Fruit fly (Drosophila melanogaster) whole organism, embryonic: ENCODE measurements around the gene aop.

Source experiments
- Adf1 ChIP-seq: fragments of 200-800 bp; sonication (Bioruptor generic); IDR thresholded peaks from 2 replicates; pipeline ENCODE4 v1.3.6; 2022; ENCODE audit warnings: missing biosample characterization, missing genetic modification characterization
- CG10321 ChIP-seq: fragments of 200-800 bp; sonication (Bioruptor generic); IDR thresholded peaks from 2 replicates; pipeline ENCODE4 v1.3.6; 2022; ENCODE audit warnings: missing biosample characterization, missing genetic modification characterization
- CG11093 ChIP-seq: fragments of 200-800 bp; sonication (Bioruptor generic); IDR thresholded peaks from 3 replicates; pipeline ENCODE4 v1.3.6; 2022; ENCODE audit warnings: missing biosample characterization, missing genetic modification characterization
- CG11456 ChIP-seq: fragments of 200-800 bp; sonication (Bioruptor generic); IDR thresholded peaks from 3 replicates; pipeline ENCODE4 v1.3.6; 2022; ENCODE audit warnings: missing biosample characterization, missing genetic modification characterization
- CG11696 ChIP-seq: fragments of 200-800 bp; sonication (Bioruptor generic); IDR thresholded peaks from 2 replicates; pipeline ENCODE4 v1.3.6; 2022; ENCODE audit warnings: missing biosample characterization, missing genetic modification characterization
- CG12299 ChIP-seq: fragments of 200-800 bp; sonication (Bioruptor generic); optimal IDR thresholded peaks from 2 replicates; lab custom pipeline; 2018; ENCODE audit warnings: missing biosample characterization, mild to moderate bottlenecking, missing genetic modification characterization
- CG13894 ChIP-seq: fragments of 200-800 bp; sonication (Bioruptor generic); optimal IDR thresholded peaks from 3 replicates; lab custom pipeline; 2018; ENCODE audit warnings: missing biosample characterization, mild to moderate bottlenecking, missing genetic modification characterization, moderate library complexity
- CG14710 ChIP-seq: fragments of 200-800 bp; sonication (Bioruptor generic); optimal IDR thresholded peaks from 3 replicates; lab custom pipeline; 2019; ENCODE audit warnings: missing biosample characterization, mild to moderate bottlenecking, missing genetic modification characterization, moderate library complexity
- CG14860 ChIP-seq: fragments of 200-800 bp; sonication (Bioruptor generic); IDR thresholded peaks from 3 replicates; pipeline ENCODE4 v1.3.6; 2022; ENCODE audit warnings: missing biosample characterization, missing genetic modification characterization; ENCODE audit not compliant: partially characterized antibody
- CG1832 ChIP-seq: fragments of 200-800 bp; sonication (Bioruptor generic); optimal IDR thresholded peaks from 2 replicates; lab custom pipeline; 2017; ENCODE audit warnings: missing biosample characterization, mild to moderate bottlenecking, missing genetic modification characterization, inconsistent platforms
- CG2199 ChIP-seq: fragments of 200-800 bp; sonication (Bioruptor generic); IDR thresholded peaks from 3 replicates; pipeline ENCODE4 v1.3.6; 2022; ENCODE audit warnings: missing biosample characterization, missing genetic modification characterization
- CG2202 ChIP-seq: fragments of 200-800 bp; sonication (Bioruptor generic); optimal IDR thresholded peaks from 2 replicates; lab custom pipeline; 2018; ENCODE audit warnings: missing biosample characterization, mild to moderate bottlenecking, missing genetic modification characterization
- CG33557 ChIP-seq: fragments of 200-800 bp; sonication (Bioruptor generic); optimal IDR thresholded peaks from 2 replicates; lab custom pipeline; 2019; ENCODE audit warnings: missing biosample characterization, mild to moderate bottlenecking, missing genetic modification characterization, moderate library complexity
- CG3726 ChIP-seq: fragments of 200-800 bp; sonication (Bioruptor generic); IDR thresholded peaks from 3 replicates; pipeline ENCODE4, ENCODE4 v1.3.6; 2022; ENCODE audit warnings: missing biosample characterization, missing genetic modification characterization
- CG4730 ChIP-seq: fragments of 200-800 bp; sonication (Bioruptor generic); IDR thresholded peaks from 2 replicates; pipeline ENCODE4 v1.3.6; 2022; ENCODE audit warnings: missing biosample characterization, missing genetic modification characterization
- CG6254 ChIP-seq: fragments of 200-800 bp; sonication (Bioruptor generic); optimal IDR thresholded peaks from 3 replicates; lab custom pipeline; 2017; ENCODE audit warnings: mild to moderate bottlenecking, missing biosample characterization, missing genetic modification reagents, missing genetic modification characterization
- CG6683 ChIP-seq: fragments of 200-800 bp; sonication (Bioruptor generic); optimal IDR thresholded peaks from 2 replicates; lab custom pipeline; 2017; ENCODE audit warnings: missing biosample characterization, mild to moderate bottlenecking, missing genetic modification characterization, missing genetic modification reagents
- CG6765 ChIP-seq: fragments of 200-800 bp; sonication (Bioruptor generic); optimal IDR thresholded peaks from 3 replicates; lab custom pipeline; 2017; ENCODE audit warnings: missing biosample characterization, mild to moderate bottlenecking, missing genetic modification characterization
- D19A ChIP-seq: fragments of 200-800 bp; optimal IDR thresholded peaks from 3 replicates; lab custom pipeline; 2019; ENCODE audit warnings: missing biosample characterization, mild to moderate bottlenecking, missing genetic modification characterization, moderate library complexity
- Dek ChIP-seq: fragments of 200-800 bp; sonication (Bioruptor generic); optimal IDR thresholded peaks from 3 replicates; lab custom pipeline; 2019; ENCODE audit warnings: missing biosample characterization, mild to moderate bottlenecking, missing genetic modification characterization, moderate library complexity
- Dp ChIP-seq: fragments of 200-800 bp; sonication (Bioruptor generic); optimal IDR thresholded peaks from 2 replicates; lab custom pipeline; 2018; ENCODE audit warnings: missing biosample characterization, mild to moderate bottlenecking, missing genetic modification characterization, moderate library complexity
- Drgx ChIP-seq: fragments of 200-800 bp; sonication (Bioruptor generic); IDR thresholded peaks from 2 replicates; pipeline ENCODE4 v1.3.6; 2022; ENCODE audit warnings: missing biosample characterization, missing genetic modification characterization
- Elba2 ChIP-seq: fragments of 200-800 bp; sonication (Bioruptor generic); optimal IDR thresholded peaks from 3 replicates; lab custom pipeline; 2016; ENCODE audit warnings: missing biosample characterization, missing genetic modification characterization
- Ets65A ChIP-seq: fragments of 200-800 bp; sonication (Bioruptor generic); peaks from one replicate; lab custom pipeline; 2016; ENCODE audit warnings: missing biosample characterization, missing genetic modification characterization
- Fer3 ChIP-seq: fragments of 200-800 bp; sonication (Bioruptor generic); optimal IDR thresholded peaks from 2 replicates; lab custom pipeline; 2018; ENCODE audit warnings: missing biosample characterization, mild to moderate bottlenecking, missing genetic modification characterization, moderate library complexity
- Lim3 ChIP-seq: fragments of 200-800 bp; sonication (Bioruptor generic); IDR thresholded peaks from 2 replicates; pipeline ENCODE4 v1.3.6; 2022; ENCODE audit warnings: missing biosample characterization, missing genetic modification characterization
- MBD-R2 ChIP-seq: fragments of 200-800 bp; sonication (Bioruptor generic); IDR thresholded peaks from 2 replicates; pipeline ENCODE4 v1.3.6; 2022; ENCODE audit warnings: missing biosample characterization, missing genetic modification characterization
- MESR4 ChIP-seq: fragments of 200-800 bp; sonication (Bioruptor generic); optimal IDR thresholded peaks from 2 replicates; lab custom pipeline; 2018; ENCODE audit warnings: missing biosample characterization, mild to moderate bottlenecking, missing genetic modification characterization, moderate library complexity
- MTF-1 ChIP-seq: fragments of 200-800 bp; sonication (Bioruptor generic); optimal IDR thresholded peaks from 2 replicates; lab custom pipeline; 2018; ENCODE audit warnings: missing biosample characterization, mild to moderate bottlenecking, missing genetic modification characterization, borderline replicate concordance
- Meics ChIP-seq: fragments of 200-800 bp; sonication (Bioruptor generic); optimal IDR thresholded peaks from 2 replicates; lab custom pipeline; 2017; ENCODE audit warnings: missing biosample characterization, mild to moderate bottlenecking, missing genetic modification characterization
- Neu2 ChIP-seq: fragments of 200-800 bp; sonication (Bioruptor generic); optimal IDR thresholded peaks from 3 replicates; lab custom pipeline; 2016; ENCODE audit warnings: missing biosample characterization, missing genetic modification characterization, borderline replicate concordance
- Optix ChIP-seq: fragments of 200-800 bp; sonication (Bioruptor generic); IDR thresholded peaks from 3 replicates; pipeline ENCODE4 v1.3.6; 2022; ENCODE audit warnings: missing biosample characterization, missing genetic modification characterization
- Pdp1 ChIP-seq, 2 experiments: fragments of 200-800 bp; sonication (Bioruptor generic); optimal IDR thresholded peaks; 3 replicates each; lab custom pipeline; 2016; ENCODE audit warnings: missing biosample characterization in 2 of 2, missing genetic modification characterization in 2 of 2, mild to moderate bottlenecking in 1 of 2, moderate library complexity in 1 of 2
- Ptx1 ChIP-seq: fragments of 200-800 bp; sonication (Bioruptor generic); IDR thresholded peaks from 2 replicates; pipeline ENCODE4 v1.3.6; 2022; ENCODE audit warnings: missing biosample characterization, missing genetic modification characterization
- chinmo ChIP-seq: fragments of 200-800 bp; sonication (Bioruptor generic); IDR thresholded peaks from 4 replicates; pipeline ENCODE4 v1.3.6; 2022; ENCODE audit warnings: missing biosample characterization, missing genetic modification characterization; ENCODE audit not compliant: partially characterized antibody
- corto ChIP-seq: fragments of 200-800 bp; sonication (Bioruptor generic); optimal IDR thresholded peaks from 2 replicates; lab custom pipeline; 2016; ENCODE audit warnings: missing biosample characterization, mild to moderate bottlenecking, missing genetic modification characterization, moderate library complexity
- gce ChIP-seq: fragments of 200-800 bp; sonication (Bioruptor generic); IDR thresholded peaks from 3 replicates; pipeline ENCODE4 v1.3.6; 2022; ENCODE audit warnings: missing biosample characterization, missing genetic modification characterization
- h ChIP-seq: fragments of >200 bp; optimal IDR thresholded peaks from 2 replicates; lab custom pipeline; 2017
- ham ChIP-seq: fragments of 200-800 bp; sonication (Bioruptor generic); IDR thresholded peaks from 2 replicates; pipeline ENCODE4 v1.3.6; 2022; ENCODE audit warnings: missing biosample characterization, missing genetic modification characterization
- odd ChIP-seq: fragments of 200-800 bp; sonication (Bioruptor generic); optimal IDR thresholded peaks from 2 replicates; lab custom pipeline; 2017; ENCODE audit warnings: missing biosample characterization, mild to moderate bottlenecking, missing genetic modification characterization
- run ChIP-seq: fragments of 200-800 bp; sonication (Bioruptor generic); optimal IDR thresholded peaks from 3 replicates; lab custom pipeline; 2018; ENCODE audit warnings: missing biosample characterization, mild to moderate bottlenecking, missing genetic modification characterization
- scrt ChIP-seq: fragments of 200-800 bp; sonication (Bioruptor generic); optimal IDR thresholded peaks from 2 replicates; lab custom pipeline; 2018; ENCODE audit warnings: missing biosample characterization, mild to moderate bottlenecking, missing genetic modification characterization, moderate library complexity
- sens ChIP-seq: fragments of 200-800 bp; sonication (Bioruptor generic); peaks from one replicate; lab custom pipeline; 2016; ENCODE audit warnings: missing biosample characterization, missing genetic modification characterization
- sr ChIP-seq: fragments of 200-800 bp; sonication (Bioruptor generic); IDR thresholded peaks from 3 replicates; pipeline ENCODE4 v1.3.6; 2022; ENCODE audit warnings: missing biosample characterization, missing genetic modification characterization
- tin ChIP-seq: fragments of 200-800 bp; sonication (Bioruptor generic); optimal IDR thresholded peaks from 3 replicates; lab custom pipeline; 2016; ENCODE audit warnings: missing biosample characterization, missing genetic modification characterization
- vfl ChIP-seq: fragments of 200-800 bp; sonication (Bioruptor generic); optimal IDR thresholded peaks from 2 replicates; lab custom pipeline; 2016; ENCODE audit warnings: missing biosample characterization, missing genetic modification characterization
- vnd ChIP-seq: fragments of 200-800 bp; sonication (Bioruptor generic); IDR thresholded peaks from 3 replicates; pipeline ENCODE4 v1.3.6; 2022; ENCODE audit warnings: missing biosample characterization, missing genetic modification characterization; ENCODE audit not compliant: partially characterized antibody
- yki ChIP-seq: fragments of >200 bp; optimal IDR thresholded peaks from 3 replicates; lab custom pipeline; 2018
- zf30C ChIP-seq: fragments of 200-800 bp; sonication (Bioruptor generic); optimal IDR thresholded peaks from 3 replicates; lab custom pipeline; 2018; ENCODE audit warnings: missing biosample characterization, mild to moderate bottlenecking, missing genetic modification characterization

The aop gene

DNA sequence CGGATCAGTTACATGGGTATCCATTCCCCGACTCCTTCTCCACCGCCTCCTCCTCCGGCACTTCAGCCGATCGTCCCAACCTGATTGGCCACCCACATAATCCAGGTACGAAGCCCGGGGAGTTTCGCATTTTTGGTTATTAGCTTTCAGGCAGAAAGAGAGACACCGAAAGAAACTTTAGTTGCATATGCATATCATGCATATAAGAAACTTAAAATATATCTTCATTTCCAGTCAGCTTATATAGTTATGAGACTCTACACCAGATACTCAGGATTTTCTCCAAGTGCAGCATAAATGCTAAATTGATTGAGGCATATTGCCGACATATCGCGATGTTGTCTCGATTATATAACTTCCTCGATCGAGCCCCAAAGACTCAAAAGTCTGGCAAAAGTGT is 5.6 kb upstream of the aop start:
- peak; percentile 61 for TF ChIP-seq sens
- 0 out of 3 replicates have a peak, but pooled peaks have one; percentile 11 for TF ChIP-seq CG11456
- TF ChIP-seq Fer3 (tag; lab: Kevin White, UChicago), result no peak
- peak; percentile 16; the same call in 1 of the 2 replicates for TF ChIP-seq Drgx (GFP tag; lab: Robert Waterston, UW)
- TF ChIP-seq Pdp1 (GFP tag; optimal IDR thresholded peaks at IDR 0.05; lab: Kevin White, UChicago), result peak in 1 of 2 experiments; percentile 86
- no peak for TF ChIP-seq CG3726

DNA sequence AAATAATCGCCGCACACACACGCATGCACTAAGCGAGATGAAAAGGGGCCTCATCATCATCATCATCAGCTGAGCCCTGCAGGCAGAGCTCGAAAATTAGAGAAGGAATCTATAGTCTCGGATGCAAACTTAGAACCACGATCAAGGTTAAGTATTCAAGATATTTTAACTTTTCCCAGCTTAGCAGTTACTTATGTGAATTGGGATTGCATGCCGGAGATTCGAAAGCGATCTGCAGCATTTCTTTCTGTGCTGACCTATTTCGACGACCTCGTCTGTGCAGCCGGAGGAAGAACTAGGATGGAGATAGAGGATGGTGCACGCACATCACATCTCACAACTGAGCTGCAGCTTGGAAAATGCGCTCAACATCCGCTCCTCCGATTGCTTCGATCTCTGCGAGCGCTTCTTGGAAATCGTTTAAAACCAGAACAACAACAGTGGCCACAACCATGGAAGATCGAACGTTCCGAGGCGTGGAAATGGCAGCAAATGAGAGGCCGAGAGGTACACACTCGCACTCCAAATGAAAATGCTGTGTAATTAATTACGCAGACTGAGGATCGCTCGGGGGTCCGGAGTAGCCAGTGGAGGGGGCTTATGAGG is 4.3 kb upstream of the aop start:
- TF ChIP-seq odd (GFP tag; lab: Kevin White, UChicago), result no peak
- TF ChIP-seq Lim3, result no peak
- peak; percentile 79 for TF ChIP-seq CG2202 (tag; lab: Kevin White, UChicago)
- no peak for TF ChIP-seq MESR4 (GFP tag; lab: Kevin White, UChicago)
- TF ChIP-seq MBD-R2 (GFP tag; lab: Robert Waterston, UW), result no peak
- no peak for TF ChIP-seq CG13894
- peak; percentile 67; the same call in 2 of the 3 replicates for TF ChIP-seq CG2199 (GFP tag; lab: Robert Waterston, UW)
- TF ChIP-seq gce (GFP tag; lab: Robert Waterston, UW), result no peak
- 0 out of 2 replicates have a peak, but pooled peaks have one; percentile 10 for TF ChIP-seq Ptx1
- TF ChIP-seq Meics, result no peak
- no peak for TF ChIP-seq Adf1 (GFP tag; lab: Robert Waterston, UW)
- peak; percentile 69 for TF ChIP-seq tin (GFP tag; lab: Kevin White, UChicago)
- TF ChIP-seq CG14710 (tag; lab: Kevin White, UChicago), result peak; percentile 84
- no peak for TF ChIP-seq vnd (GFP tag; lab: Robert Waterston, UW)
- TF ChIP-seq D19A, result peak; percentile 70
- TF ChIP-seq run (tag; lab: Kevin White, UChicago), result no peak
- peak; percentile 50; the same call in 2 of the 3 replicates for TF ChIP-seq CG11093 (GFP tag; lab: Robert Waterston, UW)
- peak; percentile 14 for TF ChIP-seq Neu2
- TF ChIP-seq chinmo (GFP tag; lab: Robert Waterston, UW), result no peak
- TF ChIP-seq sr (GFP tag; lab: Robert Waterston, UW), result no peak
- no peak for TF ChIP-seq CG1832 (GFP tag; lab: Kevin White, UChicago)
- TF ChIP-seq Elba2 (GFP tag; lab: Kevin White, UChicago), result peak; percentile 56
- no peak for TF ChIP-seq h
- no peak for TF ChIP-seq CG12299 (tag; lab: Kevin White, UChicago)
- no peak for TF ChIP-seq scrt
- no peak for TF ChIP-seq corto
- TF ChIP-seq CG33557 (GFP tag; lab: Kevin White, UChicago), result peak; percentile 91
- peak; percentile 99 for TF ChIP-seq CG11696 (GFP tag; lab: Robert Waterston, UW)
- no peak for TF ChIP-seq Dp (GFP tag; lab: Kevin White, UChicago)
- TF ChIP-seq CG10321 (GFP tag; lab: Robert Waterston, UW), result no peak
- TF ChIP-seq MTF-1 (GFP tag; lab: Kevin White, UChicago), result peak; percentile 50
- TF ChIP-seq yki (lab: Kevin White, UChicago), result no peak
- no peak for TF ChIP-seq CG6765
- peak; percentile 45 to 49 for TF ChIP-seq Pdp1 (GFP tag; optimal IDR thresholded peaks at IDR 0.05; lab: Kevin White, UChicago)
- TF ChIP-seq Ets65A (GFP tag; lab: Kevin White, UChicago), result peak; percentile 95
- peak; percentile 72; the same call in 2 of the 3 replicates for TF ChIP-seq Optix (GFP tag; lab: Robert Waterston, UW)
- no peak for TF ChIP-seq zf30C (GFP tag; lab: Kevin White, UChicago)
- peak; percentile 44; the same call in 1 of the 2 replicates for TF ChIP-seq CG4730 (GFP tag; lab: Robert Waterston, UW)
- TF ChIP-seq Drgx (GFP tag; lab: Robert Waterston, UW), result peak; percentile 62
- peak; percentile 74 for TF ChIP-seq CG6254 (GFP tag; lab: Kevin White, UChicago)
- no peak for TF ChIP-seq CG14860
- TF ChIP-seq Dek, result no peak
- no peak for TF ChIP-seq ham (GFP tag; lab: Robert Waterston, UW)
- TF ChIP-seq CG6683 (GFP tag; lab: Kevin White, UChicago), result no peak
- TF ChIP-seq vfl (GFP tag; lab: Kevin White, UChicago), result no peak
